Worm (Caenorhabditis elegans): ENCODE data around the gene tebp-2.

tebp-2 gene

ce11 chrIV:5541285-5541684, at the start of gene tebp-2:
Gene tebp-2, plus strand, starts transcription at chrIV:5541627.
- TF ChIP-seq hmbx-1 (tag; optimal IDR thresholded peaks at IDR 0.05) (no peak), sea-1 (GFP tag; conservative IDR thresholded peaks at IDR 0.05) (no peak), tbx-37 (GFP tag; conservative IDR thresholded peaks at IDR 0.05) (no peak), ceh-36 (tag; optimal IDR thresholded peaks at IDR 0.05) (no peak), ceh-13 (GFP tag; optimal IDR thresholded peaks at IDR 0.05) (no peak), hnd-1 (tag; optimal IDR thresholded peaks at IDR 0.05) (no peak), pes-1 (GFP tag; IDR thresholded peaks at IDR 0.05) (no peak), tbx-11 (GFP tag; IDR thresholded peaks at IDR 0.05) (no peak), ama-1 (optimal IDR thresholded peaks at IDR 0.05) (no peak), flt-1 (GFP tag; IDR thresholded peaks at IDR 0.05) (no peak)

ce11 chrIV:5492196-5492595, 49.2 kb upstream of the tebp-2 start:
- TF ChIP-seq hmg-4 (GFP tag; optimal IDR thresholded peaks at IDR 0.05) (no peak), flt-1 (GFP tag; IDR thresholded peaks at IDR 0.05) (no peak), ceh-36 (tag; optimal IDR thresholded peaks at IDR 0.05) (no peak), hmbx-1 (tag; optimal IDR thresholded peaks at IDR 0.05) (no peak), F13C5.2 (tag; optimal IDR thresholded peaks at IDR 0.05) (no peak), pes-1 (GFP tag; IDR thresholded peaks at IDR 0.05) (no peak), aly-1 (tag; optimal IDR thresholded peaks at IDR 0.05) (no peak), ceh-13 (GFP tag; optimal IDR thresholded peaks at IDR 0.05) (no peak)

- TF ChIP-seq B0310.2 (tag; optimal IDR thresholded peaks at IDR 0.05): no peak
- no peak for TF ChIP-seq tbx-11 (GFP tag; IDR thresholded peaks at IDR 0.05)
- TF ChIP-seq scrt-1 (GFP tag; IDR thresholded peaks at IDR 0.05): no peak
- no peak for TF ChIP-seq flt-1 (GFP tag; IDR thresholded peaks at IDR 0.05)
- TF ChIP-seq ets-7 (tag; optimal IDR thresholded peaks at IDR 0.05): no peak
- no peak for TF ChIP-seq hnd-1 (tag; optimal IDR thresholded peaks at IDR 0.05)
- TF ChIP-seq hmbx-1 (tag; optimal IDR thresholded peaks at IDR 0.05): no peak
- TF ChIP-seq tra-4 (tag; optimal IDR thresholded peaks at IDR 0.05): no peak
- no peak for TF ChIP-seq hmg-4 (GFP tag; optimal IDR thresholded peaks at IDR 0.05)
- no peak for TF ChIP-seq ama-1 (optimal IDR thresholded peaks at IDR 0.05)
- no peak for TF ChIP-seq sea-1 (GFP tag; conservative IDR thresholded peaks at IDR 0.05)
- TF ChIP-seq F13C5.2 (tag; optimal IDR thresholded peaks at IDR 0.05): no peak
- no peak for TF ChIP-seq ceh-36 (tag; optimal IDR thresholded peaks at IDR 0.05)
- TF ChIP-seq aly-1 (tag; optimal IDR thresholded peaks at IDR 0.05): no peak
- no peak for TF ChIP-seq pes-1 (GFP tag; IDR thresholded peaks at IDR 0.05)
- no peak for TF ChIP-seq tbx-37 (GFP tag; conservative IDR thresholded peaks at IDR 0.05)
- TF ChIP-seq ceh-13 (GFP tag; optimal IDR thresholded peaks at IDR 0.05): no peak
These were observed 48.3 kb upstream of the tebp-2 start for ce11 chrIV:5493135-5493534.

ce11 chrIV:5493692-5494091, 47.7 kb upstream of the tebp-2 start, which contains the start of gene B0273.1:
Gene B0273.1, plus strand, starts transcription at chrIV:5493992.
- TF ChIP-seq scrt-1 (GFP tag; IDR thresholded peaks at IDR 0.05): no peak
- no peak for TF ChIP-seq F13C5.2 (tag; optimal IDR thresholded peaks at IDR 0.05)
- no peak for TF ChIP-seq tbx-37 (GFP tag; conservative IDR thresholded peaks at IDR 0.05)
- TF ChIP-seq aly-1 (tag; optimal IDR thresholded peaks at IDR 0.05): no peak
- TF ChIP-seq pes-1 (GFP tag; IDR thresholded peaks at IDR 0.05): no peak
- TF ChIP-seq hmg-4 (GFP tag; optimal IDR thresholded peaks at IDR 0.05): no peak
- no peak for TF ChIP-seq tbx-11 (GFP tag; IDR thresholded peaks at IDR 0.05)
- TF ChIP-seq ets-7 (tag; optimal IDR thresholded peaks at IDR 0.05): no peak
- no peak for TF ChIP-seq ama-1 (optimal IDR thresholded peaks at IDR 0.05)
- TF ChIP-seq flt-1 (GFP tag; IDR thresholded peaks at IDR 0.05): no peak
- no peak for TF ChIP-seq hnd-1 (tag; optimal IDR thresholded peaks at IDR 0.05)
- no peak for TF ChIP-seq B0310.2 (tag; optimal IDR thresholded peaks at IDR 0.05)
- no peak for TF ChIP-seq ceh-13 (GFP tag; optimal IDR thresholded peaks at IDR 0.05)
- TF ChIP-seq sea-1 (GFP tag; conservative IDR thresholded peaks at IDR 0.05): no peak
- no peak for TF ChIP-seq ceh-36 (tag; optimal IDR thresholded peaks at IDR 0.05)

- TF ChIP-seq hmg-4 (GFP tag; optimal IDR thresholded peaks at IDR 0.05): no peak
- TF ChIP-seq hnd-1 (tag; optimal IDR thresholded peaks at IDR 0.05): no peak
These were observed 47.3 kb upstream of the tebp-2 start for ce11 chrIV:5494099-5494498.

ce11 chrIV:5501414-5501813, 40.0 kb upstream of the tebp-2 start:
- TF ChIP-seq ama-1 (optimal IDR thresholded peaks at IDR 0.05): no peak
- TF ChIP-seq scrt-1 (GFP tag; IDR thresholded peaks at IDR 0.05): no peak
- no peak for TF ChIP-seq ceh-13 (GFP tag; optimal IDR thresholded peaks at IDR 0.05)
- no peak for TF ChIP-seq sea-1 (GFP tag; conservative IDR thresholded peaks at IDR 0.05)
- no peak for TF ChIP-seq tra-4 (tag; optimal IDR thresholded peaks at IDR 0.05)
- no peak for TF ChIP-seq ets-7 (tag; optimal IDR thresholded peaks at IDR 0.05)
- TF ChIP-seq flt-1 (GFP tag; IDR thresholded peaks at IDR 0.05): no peak
- TF ChIP-seq pes-1 (GFP tag; IDR thresholded peaks at IDR 0.05): no peak
- TF ChIP-seq B0310.2 (tag; optimal IDR thresholded peaks at IDR 0.05): no peak
- TF ChIP-seq ceh-36 (tag; optimal IDR thresholded peaks at IDR 0.05): no peak
- TF ChIP-seq F13C5.2 (tag; optimal IDR thresholded peaks at IDR 0.05): no peak
- TF ChIP-seq tbx-11 (GFP tag; IDR thresholded peaks at IDR 0.05): no peak
- TF ChIP-seq hmbx-1 (tag; optimal IDR thresholded peaks at IDR 0.05): no peak

ce11 chrIV:5502610-5503009, 38.8 kb upstream of the tebp-2 start:
- no peak for TF ChIP-seq ceh-13 (GFP tag; optimal IDR thresholded peaks at IDR 0.05)

- TF ChIP-seq scrt-1 (GFP tag; IDR thresholded peaks at IDR 0.05) (no peak), tra-4 (tag; optimal IDR thresholded peaks at IDR 0.05) (no peak), ama-1 (optimal IDR thresholded peaks at IDR 0.05) (no peak), ceh-36 (tag; optimal IDR thresholded peaks at IDR 0.05) (no peak), ets-7 (tag; optimal IDR thresholded peaks at IDR 0.05) (no peak), F13C5.2 (tag; optimal IDR thresholded peaks at IDR 0.05) (no peak), B0310.2 (tag; optimal IDR thresholded peaks at IDR 0.05) (no peak), tbx-11 (GFP tag; IDR thresholded peaks at IDR 0.05) (no peak), pes-1 (GFP tag; IDR thresholded peaks at IDR 0.05) (no peak), tbx-37 (GFP tag; conservative IDR thresholded peaks at IDR 0.05) (no peak), aly-1 (tag; optimal IDR thresholded peaks at IDR 0.05) (no peak), hmbx-1 (tag; optimal IDR thresholded peaks at IDR 0.05) (no peak), hmg-4 (GFP tag; optimal IDR thresholded peaks at IDR 0.05) (no peak)
These were observed 34.8 kb upstream of the tebp-2 start for ce11 chrIV:5506642-5507041.
